Worm (Caenorhabditis elegans) whole organism, L4/young adult: Measurements from ENCODE around the gene dgk-5.

ENCODE experiments used
- W03F9.2 ChIP-seq: fragments of 150-350 bp; optimal IDR thresholded peaks from 2 replicates; lab custom pipeline; 2014; ENCODE audit warnings: missing biosample characterization, missing genetic modification characterization
- dao-5 ChIP-seq: sonication (generic microtip); optimal IDR thresholded peaks from 2 replicates; lab custom pipeline; 2016; ENCODE audit warnings: missing genotype, missing genetic modification characterization, moderate library complexity, missing compliant biosample characterization

DNA sequence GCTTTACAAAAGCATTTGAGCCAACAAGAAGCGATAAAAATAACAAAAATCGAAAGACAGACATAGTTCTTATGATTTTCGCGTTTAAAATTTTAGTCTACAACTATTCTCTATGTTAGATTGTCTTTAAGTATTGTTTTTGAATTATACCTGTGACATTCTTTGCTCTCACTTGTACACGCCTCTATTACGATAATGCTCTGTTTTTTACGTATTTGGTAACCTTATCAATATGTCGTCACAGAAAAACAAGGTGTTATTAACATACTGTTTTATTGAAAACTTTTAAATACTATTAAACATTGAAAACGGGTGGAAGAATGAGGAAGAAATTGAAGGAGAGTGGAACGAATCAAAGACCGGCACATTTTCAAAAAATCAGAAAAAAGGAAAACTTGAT, 63.6 kb downstream of the dgk-5 start, which contains the start of gene spp-11:
- no peak for TF ChIP-seq W03F9.2 (tag; lab: Kevin White, UChicago)
- no peak for TF ChIP-seq dao-5 (tag; lab: Kevin White, UChicago)
